Worm (Caenorhabditis elegans): ENCODE data around the gene Y73F8A.23.

The Y73F8A.23 gene

DNA sequence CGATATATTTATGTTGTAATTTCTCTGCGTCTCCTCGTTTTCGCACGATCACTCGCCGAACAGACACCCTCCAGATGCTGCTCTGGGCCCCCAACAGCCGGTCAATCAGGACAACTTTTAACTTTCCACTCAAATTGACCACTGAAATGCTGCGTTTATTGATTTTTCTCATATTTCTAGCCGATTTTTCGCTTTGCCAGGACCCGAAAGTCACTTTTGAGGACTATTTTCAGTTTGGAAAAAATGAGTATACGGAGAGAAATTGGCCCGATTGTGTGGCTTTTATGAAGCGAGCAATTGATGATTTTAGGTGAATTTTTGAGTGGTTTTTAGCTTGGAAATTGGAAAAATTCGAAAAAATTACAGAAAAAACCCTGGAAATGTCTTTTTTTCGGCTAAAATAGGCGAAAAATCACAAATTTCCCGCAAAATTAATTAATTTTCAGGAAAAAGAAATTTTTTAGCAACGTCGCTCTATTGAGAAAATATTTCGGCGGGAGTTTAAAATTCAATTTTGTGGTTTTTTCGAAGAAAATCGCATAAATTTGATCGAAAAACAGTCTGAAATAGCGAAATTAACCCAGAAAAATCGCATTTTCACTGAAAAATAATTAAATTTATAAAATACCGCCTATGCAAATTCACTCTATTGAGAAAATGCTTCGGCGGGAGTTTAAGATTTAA lies 29.3 kb upstream of the Y73F8A.23 start, which contains the start of gene Y73F8A.26 (continued):
- TF ChIP-seq mdl-1 (tag; optimal IDR thresholded peaks at IDR 0.05) (no peak), nhr-6 (tag; optimal IDR thresholded peaks at IDR 0.05) (no peak), Y75B8A.6 (GFP tag; IDR thresholded peaks at IDR 0.05) (no peak), nhr-77 (tag; optimal IDR thresholded peaks at IDR 0.05) (no peak), tra-1 (GFP tag; IDR thresholded peaks at IDR 0.05) (no peak), duxl-1 (tag; optimal IDR thresholded peaks at IDR 0.05; ENCODE audit: poor library complexity) (peak; percentile 43), ztf-7 (tag; optimal IDR thresholded peaks at IDR 0.05) (no peak), ceh-82 (tag; optimal IDR thresholded peaks at IDR 0.05) (no peak), unc-39 (tag; optimal IDR thresholded peaks at IDR 0.05) (no peak)

DNA sequence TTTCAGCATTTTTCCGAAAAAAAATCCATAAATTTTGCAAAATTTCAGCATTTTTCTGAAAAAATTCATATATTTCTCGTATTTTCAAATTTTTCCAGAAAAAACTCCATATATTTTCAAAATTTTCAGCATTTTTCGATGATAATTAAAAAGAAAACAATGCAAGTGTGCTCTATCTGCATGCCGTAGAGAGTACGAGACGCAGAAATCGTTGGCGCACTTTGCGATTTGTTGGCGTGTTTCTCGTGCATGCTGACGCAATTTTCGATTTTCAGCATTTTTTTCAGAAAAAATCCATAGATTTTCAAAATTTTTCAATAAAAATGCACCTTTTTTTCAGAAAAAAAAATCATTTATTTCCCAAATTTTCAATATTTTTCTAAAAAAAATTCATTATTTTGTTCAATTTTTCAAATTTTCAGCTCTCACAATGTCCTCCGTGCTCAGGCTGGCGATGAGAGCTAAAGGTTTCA lies 28.0 kb upstream of the Y73F8A.23 start, which contains the start of gene Y73F8A.27:
TSS of gene Y73F8A.27 (plus strand) at position 423 of the 473 bp plus-strand sequence.
- TF ChIP-seq snpc-1.2 (GFP tag; IDR thresholded peaks at IDR 0.05) (peak; percentile 95), aha-1 (tag) (peak; percentile 99), Y48G9A.11 (GFP tag; IDR thresholded peaks at IDR 0.05) (no peak), daf-16 (GFP tag; optimal IDR thresholded peaks at IDR 0.05) (peak in 1 of 2 experiments; percentile 64), daf-16 (tag; optimal IDR thresholded peaks at IDR 0.05) (peak; percentile 87), nhr-28 (tag; optimal IDR thresholded peaks at IDR 0.05) (peak; percentile 58), lin-15B (tag; optimal IDR thresholded peaks at IDR 0.05) (peak; percentile 89), nhr-25 (tag; optimal IDR thresholded peaks at IDR 0.05; ENCODE audit: borderline replicate concordance, insufficient read depth) (no peak), spr-3 (GFP tag; optimal IDR thresholded peaks at IDR 0.05) (peak; percentile 75), daf-8 (GFP tag; IDR thresholded peaks at IDR 0.05) (no peak), ces-1 (GFP tag; optimal IDR thresholded peaks at IDR 0.05) (no peak), arid-1 (GFP tag; conservative IDR thresholded peaks at IDR 0.05) (peak; percentile 64), hmg-1.1 (GFP tag; IDR thresholded peaks at IDR 0.05) (peak; percentile 76), nhr-102 (tag; optimal IDR thresholded peaks at IDR 0.05) (peak; percentile 92), zfp-2 (tag; optimal IDR thresholded peaks at IDR 0.05) (no peak), unc-39 (tag; optimal IDR thresholded peaks at IDR 0.05) (no peak), lin-29 (GFP tag; IDR thresholded peaks at IDR 0.05) (peak; percentile 56; the same call in 1 of the 2 replicates), nhr-6 (tag; optimal IDR thresholded peaks at IDR 0.05) (peak; percentile 86), pqm-1 (tag; optimal IDR thresholded peaks at IDR 0.05) (peak; percentile 23), F37D6.2 (tag; optimal IDR thresholded peaks at IDR 0.05) (peak; percentile 82), nhr-42 (GFP tag; IDR thresholded peaks at IDR 0.05) (peak; percentile 85), lir-3 (tag; optimal IDR thresholded peaks at IDR 0.05) (no peak), rbr-2 (tag; optimal IDR thresholded peaks at IDR 0.05) (peak; percentile 93), ctbp-1 (GFP tag; IDR thresholded peaks at IDR 0.05) (peak; percentile 81), unc-130 (GFP tag; optimal IDR thresholded peaks at IDR 0.05) (peak; percentile 68), zip-11 (GFP tag; IDR thresholded peaks at IDR 0.05) (no peak), aly-2 (tag; optimal IDR thresholded peaks at IDR 0.05) (no peak), jun-1 (tag; optimal IDR thresholded peaks at IDR 0.05) (peak; percentile 54), skn-1 (tag; optimal IDR thresholded peaks at IDR 0.05) (no peak), ama-1 (optimal IDR thresholded peaks at IDR 0.05) (peak; percentile 47), lin-38 (GFP tag; IDR thresholded peaks at IDR 0.05) (peak; percentile 99), saeg-2 (GFP tag; IDR thresholded peaks at IDR 0.05) (0 out of 2 replicates have a peak, but pooled peaks have one; percentile 35), mes-2 (tag; optimal IDR thresholded peaks at IDR 0.05; ENCODE audit: poor library complexity, severe bottlenecking) (peak; percentile 95), F49E8.2 (tag; optimal IDR thresholded peaks at IDR 0.05; ENCODE audit: borderline replicate concordance) (peak; percentile 79), dve-1 (tag; optimal IDR thresholded peaks at IDR 0.05; ENCODE audit: insufficient read depth) (peak; percentile 98), ceh-32 (tag; optimal IDR thresholded peaks at IDR 0.05; ENCODE audit: poor library complexity) (no peak), fkh-10 (GFP tag; optimal IDR thresholded peaks at IDR 0.05) (peak; percentile 77), mxl-3 (GFP tag; optimal IDR thresholded peaks at IDR 0.05) (no peak), duxl-1 (tag; optimal IDR thresholded peaks at IDR 0.05; ENCODE audit: poor library complexity) (peak; percentile 85), dmd-9 (GFP tag; IDR thresholded peaks at IDR 0.05) (0 out of 2 replicates have a peak, but pooled peaks have one; percentile 47), ceh-82 (tag; optimal IDR thresholded peaks at IDR 0.05) (no peak), nhr-11 (tag; optimal IDR thresholded peaks at IDR 0.05) (peak; percentile 81), fos-1 (tag; optimal IDR thresholded peaks at IDR 0.05) (no peak)
